Worm (Caenorhabditis elegans): Measurements from ENCODE around the gene T26E4.3.

DNA sequence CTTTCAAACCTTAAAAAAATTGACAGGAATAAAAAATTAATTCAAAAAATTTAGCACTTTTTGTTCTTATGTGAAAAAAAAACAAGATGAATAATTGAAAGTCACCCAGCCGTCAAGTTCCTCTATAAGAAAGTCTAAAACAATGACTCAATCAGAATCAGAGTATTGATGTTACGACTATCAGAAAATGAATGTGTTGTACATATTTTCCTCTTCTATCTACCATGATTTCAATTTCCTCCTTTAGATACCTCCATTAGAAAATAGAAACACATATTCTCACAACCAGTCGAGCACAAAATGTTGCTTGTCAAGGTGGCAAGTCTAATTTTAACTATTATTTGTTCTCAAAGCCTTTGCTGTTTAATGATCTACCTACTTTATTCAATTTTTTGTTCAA is 37.4 kb downstream of the T26E4.3 start, which contains the start of gene srbc-48:
- no peak for TF ChIP-seq ref-1 (GFP tag; conservative IDR thresholded peaks at IDR 0.05)
- no peak for TF ChIP-seq klf-2 (GFP tag; conservative IDR thresholded peaks at IDR 0.05)
- TF ChIP-seq T22C8.4 (GFP tag; IDR thresholded peaks at IDR 0.05) = no peak

Measured in whole organism, midembryonic.